Fruit fly (Drosophila melanogaster) whole organism, embryonic: ENCODE measurements around the gene hd.
A peak's percentile ranks its signal among the peaks of the same experiment; 100 is the strongest.

Source experiments
- Antp ChIP-seq: fragments of 200-800 bp; sonication (Bioruptor generic); optimal IDR thresholded peaks from 3 replicates; lab custom pipeline; 2016; ENCODE audit warnings: missing biosample characterization, missing genetic modification characterization
- BtbVII ChIP-seq: fragments of 200-800 bp; sonication (Bioruptor generic); optimal IDR thresholded peaks from 3 replicates; lab custom pipeline; 2017; ENCODE audit warnings: missing biosample characterization, mild to moderate bottlenecking, missing genetic modification characterization
- CG10267 ChIP-seq: fragments of 200-800 bp; sonication (Bioruptor generic); optimal IDR thresholded peaks from 2 replicates; lab custom pipeline; 2018; ENCODE audit warnings: missing biosample characterization, mild to moderate bottlenecking, missing genetic modification characterization, moderate library complexity
- CG11093 ChIP-seq: fragments of 200-800 bp; sonication (Bioruptor generic); IDR thresholded peaks from 3 replicates; pipeline ENCODE4 v1.3.6; 2022; ENCODE audit warnings: missing biosample characterization, missing genetic modification characterization
- CG12155 ChIP-seq: fragments of 200-800 bp; sonication (Bioruptor generic); optimal IDR thresholded peaks from 3 replicates; lab custom pipeline; 2016; ENCODE audit warnings: missing biosample characterization, missing genetic modification characterization
- CG12744 ChIP-seq: fragments of 200-800 bp; sonication (Bioruptor generic); optimal IDR thresholded peaks from 2 replicates; lab custom pipeline; 2016; ENCODE audit warnings: missing biosample characterization, missing genetic modification characterization
- CG14050 ChIP-seq: fragments of 200-800 bp; sonication (Bioruptor generic); IDR thresholded peaks from 3 replicates; pipeline ENCODE4 v1.3.6; 2022; ENCODE audit warnings: missing biosample characterization, missing genetic modification characterization
- CG14667 ChIP-seq: fragments of 200-800 bp; sonication (Bioruptor generic); IDR thresholded peaks from 2 replicates; pipeline ENCODE4 v1.3.6; 2022; ENCODE audit warnings: missing biosample characterization, missing genetic modification characterization
- CG1792 ChIP-seq: fragments of 200-800 bp; sonication (Bioruptor generic); optimal IDR thresholded peaks from 2 replicates; lab custom pipeline; 2016; ENCODE audit warnings: missing biosample characterization, missing genetic modification characterization
- CG18011 ChIP-seq: fragments of 200-800 bp; sonication (Bioruptor generic); optimal IDR thresholded peaks from 2 replicates; lab custom pipeline; 2017; ENCODE audit warnings: missing biosample characterization, missing genetic modification characterization, mild to moderate bottlenecking, moderate library complexity, missing genotype
- CG18262 ChIP-seq: fragments of 200-800 bp; optimal IDR thresholded peaks from 3 replicates; lab custom pipeline; 2019; ENCODE audit warnings: missing biosample characterization, mild to moderate bottlenecking, missing genetic modification characterization, moderate library complexity
- CG18476 ChIP-seq: fragments of 200-800 bp; sonication (Bioruptor generic); optimal IDR thresholded peaks from 2 replicates; lab custom pipeline; 2016; ENCODE audit warnings: missing biosample characterization, mild to moderate bottlenecking, missing genetic modification characterization
- CG31388 ChIP-seq: fragments of 200-800 bp; sonication (Bioruptor generic); optimal IDR thresholded peaks from 2 replicates; lab custom pipeline; 2016; ENCODE audit warnings: missing biosample characterization, missing genetic modification characterization
- CG33213 ChIP-seq: fragments of 200-800 bp; sonication (Bioruptor generic); optimal IDR thresholded peaks from 3 replicates; lab custom pipeline; 2016; ENCODE audit warnings: missing biosample characterization, missing genetic modification characterization
- CG5180 ChIP-seq: fragments of 200-800 bp; sonication (Bioruptor generic); optimal IDR thresholded peaks from 3 replicates; lab custom pipeline; 2017; ENCODE audit warnings: missing biosample characterization, missing genetic modification characterization, mild to moderate bottlenecking, moderate library complexity, missing genetic modification reagents
- CG7786 ChIP-seq: fragments of 200-800 bp; sonication (Bioruptor generic); optimal IDR thresholded peaks from 2 replicates; lab custom pipeline; 2016; ENCODE audit warnings: missing biosample characterization, missing genetic modification characterization
- CG8478 ChIP-seq: fragments of >200 bp; optimal IDR thresholded peaks from 2 replicates; lab custom pipeline; 2018
- CG8765 ChIP-seq: fragments of 200-800 bp; sonication (Bioruptor generic); IDR thresholded peaks from 2 replicates; pipeline ENCODE4 v1.3.6; 2022; ENCODE audit warnings: missing biosample characterization, missing genetic modification characterization
- CG8924 ChIP-seq: fragments of 200-800 bp; optimal IDR thresholded peaks from 3 replicates; lab custom pipeline; 2019; ENCODE audit warnings: missing biosample characterization, mild to moderate bottlenecking, missing genetic modification characterization, moderate library complexity
- CG9817 ChIP-seq: fragments of 200-800 bp; sonication (Bioruptor generic); optimal IDR thresholded peaks from 2 replicates; lab custom pipeline; 2018; ENCODE audit warnings: missing biosample characterization, mild to moderate bottlenecking, missing genetic modification characterization, moderate library complexity
- CHES-1-like ChIP-seq: fragments of 200-800 bp; sonication (Bioruptor generic); optimal IDR thresholded peaks from 2 replicates; lab custom pipeline; 2016; ENCODE audit warnings: missing biosample characterization, missing genetic modification characterization
- Deaf1 ChIP-seq: fragments of 200-800 bp; optimal IDR thresholded peaks from 3 replicates; lab custom pipeline; 2019; ENCODE audit warnings: missing biosample characterization, mild to moderate bottlenecking, missing genetic modification characterization, moderate library complexity
- Dek ChIP-seq: fragments of 200-800 bp; sonication (Bioruptor generic); optimal IDR thresholded peaks from 3 replicates; lab custom pipeline; 2019; ENCODE audit warnings: missing biosample characterization, mild to moderate bottlenecking, missing genetic modification characterization, moderate library complexity
- Dip2 ChIP-seq: fragments of 200-800 bp; sonication (Bioruptor generic); IDR thresholded peaks from 2 replicates; pipeline ENCODE4 v1.3.6; 2022; ENCODE audit warnings: missing biosample characterization, missing genetic modification characterization
- E2f2 ChIP-seq: fragments of 200-800 bp; sonication (Bioruptor generic); IDR thresholded peaks from 2 replicates; pipeline ENCODE4 v1.3.6; 2022; ENCODE audit warnings: missing biosample characterization, missing genetic modification characterization
- Ets97D ChIP-seq: fragments of 200-800 bp; sonication (Bioruptor generic); optimal IDR thresholded peaks from 3 replicates; lab custom pipeline; 2016; ENCODE audit warnings: missing biosample characterization, missing genetic modification characterization
- Lim3 ChIP-seq: fragments of 200-800 bp; sonication (Bioruptor generic); IDR thresholded peaks from 2 replicates; pipeline ENCODE4 v1.3.6; 2022; ENCODE audit warnings: missing biosample characterization, missing genetic modification characterization
- MESR4 ChIP-seq: fragments of 200-800 bp; sonication (Bioruptor generic); optimal IDR thresholded peaks from 2 replicates; lab custom pipeline; 2018; ENCODE audit warnings: missing biosample characterization, mild to moderate bottlenecking, missing genetic modification characterization, moderate library complexity
- MTF-1 ChIP-seq: fragments of 200-800 bp; sonication (Bioruptor generic); optimal IDR thresholded peaks from 2 replicates; lab custom pipeline; 2018; ENCODE audit warnings: missing biosample characterization, mild to moderate bottlenecking, missing genetic modification characterization, borderline replicate concordance
- Ravus ChIP-seq: fragments of 200-800 bp; sonication (Bioruptor generic); IDR thresholded peaks from 2 replicates; pipeline ENCODE4 v1.3.6; 2022; ENCODE audit warnings: missing biosample characterization, missing genetic modification characterization
- Sin3A ChIP-seq: fragments of >200 bp; optimal IDR thresholded peaks from 2 replicates; lab custom pipeline; 2018
- Sox100B ChIP-seq: fragments of 200-800 bp; sonication (Bioruptor generic); optimal IDR thresholded peaks from 3 replicates; lab custom pipeline; 2018; ENCODE audit warnings: missing biosample characterization, mild to moderate bottlenecking, missing genetic modification characterization
- bbx ChIP-seq: fragments of 200-800 bp; sonication (Bioruptor generic); IDR thresholded peaks from 2 replicates; pipeline ENCODE4 v1.3.6; 2022; ENCODE audit warnings: missing biosample characterization, missing genetic modification characterization; ENCODE audit not compliant: partially characterized antibody
- btn ChIP-seq: fragments of 200-800 bp; sonication (Bioruptor generic); optimal IDR thresholded peaks from 2 replicates; lab custom pipeline; 2016; ENCODE audit warnings: missing biosample characterization, missing genetic modification characterization
- ci ChIP-seq: fragments of 200-800 bp; sonication (Bioruptor generic); IDR thresholded peaks from 3 replicates; pipeline ENCODE4 v1.3.6; 2022; ENCODE audit warnings: missing biosample characterization, missing genetic modification characterization
- croc ChIP-seq: fragments of 200-800 bp; sonication (Bioruptor generic); conservative IDR thresholded peaks from 3 replicates; pipeline ENCODE4 v1.3.6; 2022; ENCODE audit warnings: missing biosample characterization, missing genetic modification characterization
- dysf ChIP-seq: fragments of 200-800 bp; sonication (Bioruptor generic); IDR thresholded peaks from 3 replicates; pipeline ENCODE4 v1.3.6; 2022; ENCODE audit warnings: missing biosample characterization, missing genetic modification characterization
- en ChIP-seq: fragments of 200-800 bp; sonication (Bioruptor generic); optimal IDR thresholded peaks from 2 replicates; lab custom pipeline; 2016; ENCODE audit warnings: missing biosample characterization, missing genetic modification characterization
- fru ChIP-seq: fragments of >200 bp; optimal IDR thresholded peaks from 2 replicates; lab custom pipeline; 2017
- gem ChIP-seq: fragments of 200-800 bp; sonication (Bioruptor generic); optimal IDR thresholded peaks from 2 replicates; lab custom pipeline; 2019; ENCODE audit warnings: missing biosample characterization, mild to moderate bottlenecking, missing genetic modification characterization, moderate library complexity
- kay ChIP-seq: fragments of 200-800 bp; sonication (Bioruptor generic); optimal IDR thresholded peaks from 2 replicates; lab custom pipeline; 2016; ENCODE audit warnings: missing biosample characterization, missing genetic modification characterization
- lbe ChIP-seq: fragments of 200-800 bp; sonication (Bioruptor generic); optimal IDR thresholded peaks from 2 replicates; lab custom pipeline; 2016; ENCODE audit warnings: missing biosample characterization, mild to moderate bottlenecking, missing genetic modification characterization
- luna ChIP-seq: fragments of 200-800 bp; sonication (Bioruptor generic); optimal IDR thresholded peaks from 2 replicates; lab custom pipeline; 2016; ENCODE audit warnings: missing biosample characterization, missing genetic modification characterization
- oc ChIP-seq: fragments of 200-800 bp; sonication (Bioruptor generic); optimal IDR thresholded peaks from 2 replicates; lab custom pipeline; 2018; ENCODE audit warnings: missing biosample characterization, mild to moderate bottlenecking, missing genetic modification characterization, moderate library complexity
- onecut ChIP-seq: fragments of 200-800 bp; sonication (Bioruptor generic); IDR thresholded peaks from 2 replicates; pipeline ENCODE4 v1.3.6; 2022; ENCODE audit warnings: missing biosample characterization, missing genetic modification characterization
- p53 ChIP-seq: fragments of 200-800 bp; sonication (Bioruptor generic); optimal IDR thresholded peaks from 2 replicates; lab custom pipeline; 2016; ENCODE audit warnings: missing biosample characterization, missing genetic modification characterization
- psq ChIP-seq: fragments of 200-800 bp; sonication (Bioruptor generic); optimal IDR thresholded peaks from 2 replicates; lab custom pipeline; 2017; ENCODE audit warnings: missing biosample characterization, missing genetic modification characterization
- sob ChIP-seq: fragments of 200-800 bp; sonication (Bioruptor generic); IDR thresholded peaks from 2 replicates; pipeline ENCODE4 v1.3.6; 2022; ENCODE audit warnings: missing biosample characterization, missing genetic modification characterization
- tgo ChIP-seq: fragments of 200-800 bp; sonication (Bioruptor generic); IDR thresholded peaks from 3 replicates; pipeline ENCODE4 v1.3.6; 2022; ENCODE audit warnings: missing biosample characterization, missing genetic modification characterization
- tll ChIP-seq, 2 experiments: fragments of 200-800 bp in 1 of 2; fragments of >200 bp in 1 of 2; sonication (Bioruptor generic) in 1 of 2; optimal IDR thresholded peaks; 2 replicates each; lab custom pipeline; 2017 to 2019; ENCODE audit warnings: missing biosample characterization in 2 of 2, missing genetic modification characterization in 2 of 2, mild to moderate bottlenecking in 1 of 2, moderate library complexity in 1 of 2
- vvl ChIP-seq: fragments of 200-800 bp; sonication (Bioruptor generic); IDR thresholded peaks from 2 replicates; pipeline ENCODE4 v1.3.6; 2022; ENCODE audit warnings: missing biosample characterization, missing genetic modification characterization
- wor ChIP-seq: fragments of 200-800 bp; sonication (Bioruptor generic); IDR thresholded peaks from 2 replicates; pipeline ENCODE4 v1.3.6; 2022; ENCODE audit warnings: missing biosample characterization, missing genetic modification characterization

hd gene

DNA sequence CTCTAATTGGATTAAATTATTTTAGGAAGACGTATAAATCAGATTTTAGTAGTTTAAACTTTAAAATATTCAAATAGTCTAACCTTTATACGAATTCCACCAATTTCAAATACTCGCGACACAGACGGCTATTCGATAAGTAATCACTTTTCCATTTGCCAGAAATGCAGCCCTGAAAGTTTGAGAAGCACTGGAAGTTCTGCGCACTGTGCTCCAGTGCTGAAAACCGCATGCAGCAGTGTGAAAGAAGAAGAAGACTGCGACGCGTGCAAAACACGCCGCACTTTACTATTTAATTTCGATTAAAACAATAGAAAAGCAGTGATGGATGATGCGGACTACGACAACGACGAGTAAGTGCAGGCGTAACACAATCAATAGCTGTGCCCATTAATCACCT, 3.2 kb downstream of the hd start, which contains the start of gene Polr2F (continued):
- TF ChIP-seq vvl (GFP tag; lab: Robert Waterston, UW) = peak; percentile 87
- peak; percentile 15 for TF ChIP-seq Deaf1 (tag; lab: Kevin White, UChicago)
- TF ChIP-seq btn (GFP tag; lab: Kevin White, UChicago) = peak; percentile 26
- TF ChIP-seq ci (GFP tag; lab: Robert Waterston, UW) = peak; percentile 89
- peak; percentile 66 for TF ChIP-seq bbx (GFP tag; lab: Robert Waterston, UW)
- TF ChIP-seq CG1792 (GFP tag; lab: Kevin White, UChicago) = peak; percentile 85
- TF ChIP-seq CG10267 (tag; lab: Kevin White, UChicago) = peak; percentile 99
- TF ChIP-seq Dek (tag; lab: Kevin White, UChicago) = peak; percentile 79
- TF ChIP-seq Sox100B (GFP tag; lab: Kevin White, UChicago) = no peak
- peak; percentile 48 for TF ChIP-seq BtbVII (GFP tag; lab: Kevin White, UChicago)
- TF ChIP-seq kay (GFP tag; lab: Kevin White, UChicago) = peak; percentile 71
- no peak for TF ChIP-seq Lim3 (GFP tag; lab: Robert Waterston, UW)
- peak; percentile 97 for TF ChIP-seq MESR4
- TF ChIP-seq CHES-1-like (GFP tag; lab: Kevin White, UChicago) = peak; percentile 96
- no peak for TF ChIP-seq Dip2 (GFP tag; lab: Robert Waterston, UW)
- peak; percentile 54 for TF ChIP-seq psq (GFP tag; lab: Kevin White, UChicago)
- peak; percentile 49 for TF ChIP-seq en (GFP tag; lab: Kevin White, UChicago)
- peak; percentile 54 for TF ChIP-seq CG18011 (GFP tag; lab: Kevin White, UChicago)
- TF ChIP-seq fru = no peak
- peak; percentile 89 for TF ChIP-seq CG12155 (GFP tag; lab: Kevin White, UChicago)
- TF ChIP-seq CG14050 = 0 out of 3 replicates have a peak, but pooled peaks have one; percentile 38
- peak; percentile 90 for TF ChIP-seq CG33213 (GFP tag; lab: Kevin White, UChicago)
- peak; percentile 66 for TF ChIP-seq CG8924
- TF ChIP-seq CG12744 = peak; percentile 82
- peak; percentile 89 for TF ChIP-seq MTF-1 (GFP tag; lab: Kevin White, UChicago)
- TF ChIP-seq CG11093 = no peak
- no peak for TF ChIP-seq tll (GFP tag; optimal IDR thresholded peaks at IDR 0.05; lab: Kevin White, UChicago)
- TF ChIP-seq wor (GFP tag; lab: Robert Waterston, UW) = no peak
- TF ChIP-seq E2f2 = peak; percentile 98
- TF ChIP-seq croc (GFP tag; lab: Robert Waterston, UW) = peak; percentile 44; the same call in 2 of the 3 replicates
- peak; percentile 54 for TF ChIP-seq CG18262 (tag; lab: Kevin White, UChicago)
- TF ChIP-seq CG5180 (GFP tag; lab: Kevin White, UChicago) = no peak
- peak; percentile 84 for TF ChIP-seq luna (GFP tag; lab: Kevin White, UChicago)
- peak; percentile 46 for TF ChIP-seq oc (tag; lab: Kevin White, UChicago)
- no peak for TF ChIP-seq CG8478 (lab: Kevin White, UChicago)
- peak; percentile 60 for TF ChIP-seq CG31388 (GFP tag; lab: Kevin White, UChicago)
- TF ChIP-seq tgo (GFP tag; lab: Robert Waterston, UW) = peak; percentile 67; the same call in 2 of the 3 replicates
- peak; percentile 96 for TF ChIP-seq Antp (GFP tag; lab: Kevin White, UChicago)
- peak; percentile 73 for TF ChIP-seq dysf (GFP tag; lab: Robert Waterston, UW)
- TF ChIP-seq CG14667 = peak; percentile 74
- peak; percentile 93 for TF ChIP-seq CG7786 (GFP tag; lab: Kevin White, UChicago)
- peak; percentile 80 for TF ChIP-seq p53 (GFP tag; lab: Kevin White, UChicago)
- TF ChIP-seq gem (tag; lab: Kevin White, UChicago) = no peak
- no peak for TF ChIP-seq Ravus
- 0 out of 2 replicates have a peak, but pooled peaks have one; percentile 19 for TF ChIP-seq CG8765 (GFP tag; lab: Robert Waterston, UW)
- peak; percentile 96 for TF ChIP-seq Ets97D (GFP tag; lab: Kevin White, UChicago)
- TF ChIP-seq CG18476 (GFP tag; lab: Kevin White, UChicago) = peak; percentile 49
- TF ChIP-seq lbe = peak; percentile 65
- TF ChIP-seq onecut (GFP tag; lab: Robert Waterston, UW) = peak; percentile 57
- TF ChIP-seq sob (GFP tag; lab: Robert Waterston, UW) = peak; percentile 93
- TF ChIP-seq Sin3A (lab: Kevin White, UChicago) = peak; percentile 55
- peak; percentile 88 for TF ChIP-seq CG9817 (tag; lab: Kevin White, UChicago)
